Fruit fly (Drosophila melanogaster) whole organism, wandering third instar larva: ENCODE data around the gene CG15570.

ENCODE experiments used
- Abd-B ChIP-seq: fragments of >200 bp; optimal IDR thresholded peaks from 2 replicates; lab custom pipeline; 2017; ENCODE audit warnings: missing biosample characterization, missing genetic modification characterization
- CrebA ChIP-seq: fragments of 200-800 bp; sonication (Bioruptor generic); optimal IDR thresholded peaks from 2 replicates; lab custom pipeline; 2016; ENCODE audit warnings: missing biosample characterization, mild to moderate bottlenecking, missing genetic modification characterization, borderline replicate concordance
- Dfd ChIP-seq: fragments of >200 bp; optimal IDR thresholded peaks from 2 replicates; lab custom pipeline; 2017; ENCODE audit warnings: missing biosample characterization, missing genetic modification characterization
- Dif ChIP-seq: fragments of 200-275, 200-300 bp; sonication (Bioruptor generic); optimal IDR thresholded peaks from 2 replicates; lab custom pipeline; 2018; ENCODE audit warnings: missing biosample characterization, missing genetic modification characterization; ENCODE audit not compliant: partially characterized antibody
- GATAd ChIP-seq: sonication (Bioruptor generic); optimal IDR thresholded peaks from 2 replicates; lab custom pipeline; 2016; ENCODE audit warnings: missing biosample characterization, missing genetic modification characterization
- HLH106 ChIP-seq: fragments of 200-800 bp; optimal IDR thresholded peaks from 3 replicates; lab custom pipeline; 2019; ENCODE audit warnings: missing biosample characterization, mild to moderate bottlenecking, missing genetic modification characterization, moderate library complexity
- Hnf4 ChIP-seq: fragments of 200-800 bp; sonication (Bioruptor generic); optimal IDR thresholded peaks from 2 replicates; lab custom pipeline; 2016; ENCODE audit warnings: missing biosample characterization, mild to moderate bottlenecking, missing genetic modification characterization
- Hr78 ChIP-seq: fragments of >200 bp; optimal IDR thresholded peaks from 2 replicates; lab custom pipeline; 2017; ENCODE audit warnings: missing biosample characterization, missing genetic modification characterization
- Jra ChIP-seq: sonication (Bioruptor generic); optimal IDR thresholded peaks from 2 replicates; lab custom pipeline; 2016; ENCODE audit warnings: missing biosample characterization, missing genetic modification characterization
- Myc ChIP-seq: fragments of >200 bp; optimal IDR thresholded peaks from 2 replicates; lab custom pipeline; 2017
- OdsH ChIP-seq: fragments of 200-800 bp; sonication (Bioruptor generic); optimal IDR thresholded peaks from 2 replicates; lab custom pipeline; 2016; ENCODE audit warnings: missing biosample characterization, mild to moderate bottlenecking, missing genetic modification characterization
- Rel ChIP-seq, 2 experiments: fragments of 200-800 bp; sonication (Bioruptor generic) in 1 of 2; optimal IDR thresholded peaks; 2 replicates in 1 of 2; 3 replicates in 1 of 2; lab custom pipeline; 2016 to 2019; ENCODE audit warnings: mild to moderate bottlenecking in 2 of 2, missing biosample characterization in 2 of 2, missing genetic modification characterization in 2 of 2, moderate library complexity in 1 of 2
- Sp1 ChIP-seq: fragments of 200-800 bp; sonication (Bioruptor generic); optimal IDR thresholded peaks from 3 replicates; lab custom pipeline; 2019; ENCODE audit warnings: missing biosample characterization, mild to moderate bottlenecking, missing genetic modification characterization, moderate library complexity
- Vsx2 ChIP-seq: fragments of 200-300, 225-300 bp; sonication (Bioruptor generic); optimal IDR thresholded peaks from 2 replicates; lab custom pipeline; 2018; ENCODE audit warnings: missing biosample characterization, missing genetic modification characterization; ENCODE audit not compliant: partially characterized antibody
- br ChIP-seq: fragments of 200-800 bp; sonication (Bioruptor generic); optimal IDR thresholded peaks from 2 replicates; lab custom pipeline; 2016; ENCODE audit warnings: missing biosample characterization, missing genetic modification characterization
- brk ChIP-seq: fragments of 200-800 bp; sonication (Bioruptor generic); optimal IDR thresholded peaks from 2 replicates; lab custom pipeline; 2016; ENCODE audit warnings: missing biosample characterization, mild to moderate bottlenecking, missing genetic modification characterization
- dmrt93B ChIP-seq: fragments of 200-800 bp; sonication (Bioruptor generic); optimal IDR thresholded peaks from 2 replicates; lab custom pipeline; 2018; ENCODE audit warnings: missing biosample characterization, mild to moderate bottlenecking, missing genetic modification characterization
- dsf ChIP-seq: sonication (Bioruptor generic); optimal IDR thresholded peaks from 2 replicates; lab custom pipeline; 2016; ENCODE audit warnings: missing biosample characterization, missing genetic modification characterization, borderline replicate concordance
- ey ChIP-seq: fragments of 200-800 bp; sonication (Bioruptor generic); optimal IDR thresholded peaks from 2 replicates; lab custom pipeline; 2016; ENCODE audit warnings: missing biosample characterization, missing genetic modification characterization
- foxo ChIP-seq, 2 experiments: fragments of 200-800 bp; sonication (Bioruptor generic); optimal IDR thresholded peaks; 2 replicates in 1 of 2; 3 replicates in 1 of 2; lab custom pipeline; 2016 to 2017; ENCODE audit warnings: missing biosample characterization in 2 of 2, missing genetic modification characterization in 2 of 2
- h ChIP-seq: fragments of 200-800 bp; sonication (Bioruptor generic); optimal IDR thresholded peaks from 3 replicates; lab custom pipeline; 2016; ENCODE audit warnings: missing biosample characterization, mild to moderate bottlenecking, missing genetic modification characterization
- jim ChIP-seq: fragments of 175-275, 200-325 bp; sonication (Bioruptor generic); optimal IDR thresholded peaks from 2 replicates; lab custom pipeline; 2016; ENCODE audit warnings: missing biosample characterization, mild to moderate bottlenecking, missing genetic modification characterization
- pan ChIP-seq: fragments of >200 bp; optimal IDR thresholded peaks from 2 replicates; lab custom pipeline; 2017
- rgr ChIP-seq: fragments of 200-800 bp; sonication (Bioruptor generic); optimal IDR thresholded peaks from 3 replicates; lab custom pipeline; 2016; ENCODE audit warnings: missing biosample characterization, mild to moderate bottlenecking, missing genetic modification characterization
- sv ChIP-seq: fragments of 200-800 bp; sonication (Bioruptor generic); optimal IDR thresholded peaks from 3 replicates; lab custom pipeline; 2016; ENCODE audit warnings: missing biosample characterization, missing genetic modification characterization
- tai ChIP-seq: sonication (Bioruptor generic); optimal IDR thresholded peaks from 2 replicates; lab custom pipeline; 2016; ENCODE audit warnings: missing biosample characterization, missing genetic modification characterization
- usp ChIP-seq: fragments of >200 bp; optimal IDR thresholded peaks from 2 replicates; lab custom pipeline; 2017; ENCODE audit warnings: missing biosample characterization, missing genetic modification characterization
- woc ChIP-seq: sonication (Bioruptor generic); optimal IDR thresholded peaks from 2 replicates; lab custom pipeline; 2016; ENCODE audit warnings: missing biosample characterization, mild to moderate bottlenecking, missing genetic modification characterization

CG15570 gene

DNA sequence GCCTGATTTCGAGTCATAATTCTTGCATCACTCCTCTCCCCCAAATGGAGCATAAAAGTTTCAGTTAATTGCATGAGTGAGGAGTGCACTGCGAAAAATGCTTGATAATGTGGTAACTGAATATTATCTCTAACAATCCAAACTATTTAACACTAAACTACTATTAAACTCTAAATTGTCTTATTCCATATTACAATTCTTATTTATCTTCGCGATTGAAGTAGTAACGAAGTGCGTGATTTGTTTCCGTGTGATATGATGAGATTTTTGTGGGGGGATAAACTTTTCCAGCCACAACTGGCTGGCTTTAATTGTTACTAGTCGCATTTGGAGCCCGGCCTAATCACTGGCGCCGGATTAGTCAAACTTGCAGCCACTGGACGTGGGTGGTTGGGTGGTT lies 46.3 kb downstream of the CG15570 start:
- TF ChIP-seq Sp1 (no peak), rgr (GFP tag; lab: Kevin White, UChicago) (no peak)

DNA sequence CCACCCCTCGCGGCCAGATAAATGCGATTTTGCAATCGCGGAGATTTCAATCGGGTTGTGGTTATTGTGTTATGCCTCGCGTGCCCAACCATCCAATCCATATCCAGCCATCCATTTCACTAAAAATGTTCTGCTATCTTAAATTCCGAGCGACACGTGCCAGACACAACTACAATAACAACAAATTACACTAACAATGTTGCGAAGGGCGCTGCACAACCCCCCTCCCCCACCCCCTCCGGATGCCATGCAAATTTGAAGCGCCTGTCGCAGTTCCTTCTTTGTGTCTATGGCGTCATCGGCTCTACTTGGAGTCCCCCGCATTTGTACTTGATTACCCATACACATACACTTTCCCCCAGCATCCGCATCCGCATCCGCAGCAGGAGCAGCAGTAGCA lies 47.4 kb downstream of the CG15570 start:
- no peak for TF ChIP-seq jim (GFP tag; lab: Kevin White, UChicago)
- TF ChIP-seq rgr (GFP tag; lab: Kevin White, UChicago): no peak
- no peak for TF ChIP-seq Abd-B (GFP tag; lab: Kevin White, UChicago)
- no peak for TF ChIP-seq foxo (GFP tag; optimal IDR thresholded peaks at IDR 0.05; lab: Kevin White, UChicago)
- TF ChIP-seq brk (GFP tag; lab: Kevin White, UChicago): no peak
- no peak for TF ChIP-seq Hnf4
- TF ChIP-seq dsf (GFP tag; lab: Kevin White, UChicago): no peak
- no peak for TF ChIP-seq Rel (GFP tag; optimal IDR thresholded peaks at IDR 0.05; lab: Kevin White, UChicago)
- no peak for TF ChIP-seq Rel (tag; optimal IDR thresholded peaks at IDR 0.05; lab: Kevin White, UChicago)
- no peak for TF ChIP-seq tai (GFP tag; lab: Kevin White, UChicago)
- TF ChIP-seq dmrt93B (GFP tag; lab: Kevin White, UChicago): no peak
- no peak for TF ChIP-seq CrebA (GFP tag; lab: Kevin White, UChicago)
- no peak for TF ChIP-seq Myc (lab: Kevin White, UChicago)
- no peak for TF ChIP-seq h (GFP tag; lab: Kevin White, UChicago)
- TF ChIP-seq pan (lab: Kevin White, UChicago): no peak
- no peak for TF ChIP-seq Dfd
- no peak for TF ChIP-seq HLH106 (tag; lab: Kevin White, UChicago)

DNA sequence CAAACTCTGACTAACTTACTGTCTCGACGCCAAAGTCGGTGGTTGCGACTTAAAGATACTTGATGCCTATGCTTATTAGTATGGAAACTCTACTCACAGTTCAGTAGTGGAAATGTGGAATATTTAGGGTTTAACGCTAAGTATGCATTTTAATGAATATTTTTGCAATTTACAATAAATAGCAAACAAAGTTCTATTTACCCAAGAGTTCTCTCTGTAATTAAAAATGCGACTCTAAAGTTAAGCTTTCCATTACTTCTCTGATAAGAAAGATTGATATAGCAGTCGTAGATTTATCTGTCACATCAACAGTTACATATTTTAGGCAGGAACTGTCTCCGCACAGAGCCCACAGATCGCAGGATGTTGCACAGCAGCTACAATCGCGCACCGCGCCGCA lies 47.8 kb downstream of the CG15570 start, which contains the start of gene CG12691:
CG12691 (plus strand) TSS at position 301 of the 400 bp plus-strand sequence.
- no peak for TF ChIP-seq Jra (GFP tag; lab: Kevin White, UChicago)
- TF ChIP-seq Dif: no peak
- TF ChIP-seq OdsH: no peak
- no peak for TF ChIP-seq woc (GFP tag; lab: Kevin White, UChicago)
- no peak for TF ChIP-seq jim (GFP tag; lab: Kevin White, UChicago)
- no peak for TF ChIP-seq sv
- no peak for TF ChIP-seq Rel (GFP tag; optimal IDR thresholded peaks at IDR 0.05; lab: Kevin White, UChicago)
- no peak for TF ChIP-seq Rel (tag; optimal IDR thresholded peaks at IDR 0.05; lab: Kevin White, UChicago)
- TF ChIP-seq rgr (GFP tag; lab: Kevin White, UChicago): no peak
- no peak for TF ChIP-seq GATAd
- TF ChIP-seq ey (GFP tag; lab: Kevin White, UChicago): no peak
- no peak for TF ChIP-seq Vsx2 (GFP tag; lab: Kevin White, UChicago)
- TF ChIP-seq usp (GFP tag; lab: Kevin White, UChicago): no peak
- TF ChIP-seq Hr78: no peak

DNA sequence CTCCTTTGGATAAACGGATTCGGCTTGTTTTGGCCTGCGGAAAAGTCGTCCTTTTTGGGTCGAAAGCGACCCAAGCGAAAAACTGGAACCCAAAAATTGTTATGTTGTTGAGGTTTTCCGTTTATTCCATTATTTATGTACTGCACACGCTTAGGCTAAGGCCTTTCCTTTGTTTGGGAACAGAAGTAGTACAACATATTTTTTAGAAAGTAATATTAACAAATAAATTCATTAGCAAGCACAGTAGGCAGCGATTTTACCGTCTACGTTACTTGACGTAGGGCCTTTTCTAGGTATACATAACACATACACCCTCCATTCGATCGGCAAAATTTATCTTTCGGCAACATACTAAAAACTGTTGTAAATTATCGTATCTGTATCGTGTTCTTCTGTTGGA lies 50.4 kb downstream of the CG15570 start, which contains the start of gene CG15572:
CG15572 (plus strand) TSS at position 301 of the 400 bp plus-strand sequence.
- TF ChIP-seq dmrt93B (GFP tag; lab: Kevin White, UChicago) (no peak), Sp1 (no peak), br (GFP tag; lab: Kevin White, UChicago) (no peak), usp (GFP tag; lab: Kevin White, UChicago) (no peak)
- TF ChIP-seq, all 38 proteins: peak for 0
